Worm (Caenorhabditis elegans) whole organism, L2 larva: ENCODE data around the gene F09G2.1.

Experiments used
- C34F6.9 ChIP-seq: fragments of 150-350 bp; optimal IDR thresholded peaks from 2 replicates; lab custom pipeline; 2014; ENCODE audit warnings: missing biosample characterization, missing genetic modification characterization
- F13H6.1 ChIP-seq: sonication (generic microtip); optimal IDR thresholded peaks from 2 replicates; lab custom pipeline; 2016; ENCODE audit warnings: missing genetic modification characterization, missing compliant biosample characterization
- ZK546.5 ChIP-seq: sonication (generic microtip); optimal IDR thresholded peaks from 2 replicates; lab custom pipeline; 2017; ENCODE audit warnings: missing biosample characterization, missing genetic modification characterization
- alr-1 ChIP-seq: fragments of 150-350 bp; optimal IDR thresholded peaks from 2 replicates; lab custom pipeline; 2014; ENCODE audit warnings: missing biosample characterization, missing genetic modification characterization
- aly-2 ChIP-seq: fragments of 150-350 bp; optimal IDR thresholded peaks from 2 replicates; lab custom pipeline; 2014; ENCODE audit warnings: missing biosample characterization, missing genetic modification characterization
- blmp-1 ChIP-seq: sonication (generic microtip); optimal IDR thresholded peaks from 2 replicates; lab custom pipeline; 2017; ENCODE audit warnings: missing genetic modification characterization, mild to moderate bottlenecking, missing compliant biosample characterization, antibody characterized with exemption, moderate library complexity; ENCODE audit not compliant: insufficient read depth
- ceh-16 ChIP-seq: fragments of 150-350 bp; optimal IDR thresholded peaks from 2 replicates; lab custom pipeline; 2014; ENCODE audit warnings: missing biosample characterization, missing genetic modification characterization
- ceh-82 ChIP-seq: fragments of 150-350 bp; optimal IDR thresholded peaks from 2 replicates; lab custom pipeline; 2014; ENCODE audit warnings: missing biosample characterization, missing genetic modification characterization
- crh-2 ChIP-seq: sonication (generic microtip); optimal IDR thresholded peaks from 2 replicates; lab custom pipeline; 2017; ENCODE audit warnings: missing biosample characterization, missing genetic modification characterization
- dmd-4 ChIP-seq: sonication (generic microtip); optimal IDR thresholded peaks from 2 replicates; lab custom pipeline; 2017; ENCODE audit warnings: missing biosample characterization, missing genetic modification characterization
- egl-27 ChIP-seq: sonication (generic microtip); optimal IDR thresholded peaks from 3 replicates; lab custom pipeline; 2017; ENCODE audit warnings: missing biosample characterization, missing genetic modification reagents, missing genetic modification characterization
- elt-3 ChIP-seq: sonication (generic microtip); optimal IDR thresholded peaks from 2 replicates; lab custom pipeline; 2017; ENCODE audit warnings: missing biosample characterization, missing genetic modification characterization
- fos-1 ChIP-seq: fragments of 150-350 bp; optimal IDR thresholded peaks from 2 replicates; lab custom pipeline; 2014; ENCODE audit warnings: missing biosample characterization, missing genetic modification characterization
- gmeb-1 ChIP-seq: fragments of 150-350 bp; optimal IDR thresholded peaks from 2 replicates; lab custom pipeline; 2014; ENCODE audit warnings: missing biosample characterization, missing genetic modification characterization
- lin-13 ChIP-seq: fragments of 150-350 bp; optimal IDR thresholded peaks from 2 replicates; lab custom pipeline; 2014; ENCODE audit warnings: missing biosample characterization, missing genetic modification reagents, missing genetic modification characterization
- lin-39 ChIP-seq: fragments of 150-350 bp; optimal IDR thresholded peaks from 2 replicates; lab custom pipeline; 2014; ENCODE audit warnings: missing biosample characterization, missing genetic modification reagents, missing genetic modification characterization
- lsy-2 ChIP-seq, 2 experiments: fragments of 150-350 bp in 1 of 2; sonication (generic microtip) in 1 of 2; optimal IDR thresholded peaks; 2 replicates each; lab custom pipeline; 2014 to 2017; ENCODE audit warnings: missing biosample characterization in 2 of 2, missing genetic modification characterization in 2 of 2
- mab-5 ChIP-seq: fragments of 150-350 bp; optimal IDR thresholded peaks from 2 replicates; lab custom pipeline; 2014; ENCODE audit warnings: missing biosample characterization, missing genetic modification characterization
- mbf-1 ChIP-seq: sonication (generic microtip); optimal IDR thresholded peaks from 2 replicates; lab custom pipeline; 2017; ENCODE audit warnings: missing biosample characterization, missing genetic modification characterization
- nhr-12 ChIP-seq: fragments of 150-350 bp; optimal IDR thresholded peaks from 2 replicates; lab custom pipeline; 2014; ENCODE audit warnings: missing biosample characterization, missing genetic modification characterization
- nhr-129 ChIP-seq: fragments of 150-350 bp; optimal IDR thresholded peaks from 2 replicates; lab custom pipeline; 2014; ENCODE audit warnings: missing biosample characterization, missing genetic modification characterization
- nhr-23 ChIP-seq: fragments of 150-350 bp; optimal IDR thresholded peaks from 2 replicates; lab custom pipeline; 2014; ENCODE audit warnings: missing biosample characterization, missing genetic modification reagents, missing genetic modification characterization
- nhr-237 ChIP-seq: fragments of 150-350 bp; optimal IDR thresholded peaks from 2 replicates; lab custom pipeline; 2014; ENCODE audit warnings: missing biosample characterization, missing genetic modification characterization
- nhr-25 ChIP-seq: fragments of 150-350 bp; sonication (generic microtip); optimal IDR thresholded peaks from 3 replicates; lab custom pipeline; 2014; ENCODE audit warnings: missing biosample characterization, missing genetic modification characterization
- nhr-6 ChIP-seq: fragments of 150-350 bp; optimal IDR thresholded peaks from 2 replicates; lab custom pipeline; 2014; ENCODE audit warnings: missing biosample characterization, missing genetic modification characterization
- nhr-77 ChIP-seq: fragments of 150-350 bp; optimal IDR thresholded peaks from 2 replicates; lab custom pipeline; 2014; ENCODE audit warnings: missing biosample characterization, missing genetic modification characterization
- peb-1 ChIP-seq: fragments of 150-350 bp; optimal IDR thresholded peaks from 2 replicates; lab custom pipeline; 2014; ENCODE audit warnings: missing biosample characterization, missing genetic modification characterization
- sem-4 ChIP-seq: fragments of 150-350 bp; optimal IDR thresholded peaks from 2 replicates; lab custom pipeline; 2014; ENCODE audit warnings: missing biosample characterization, missing genetic modification reagents, missing genetic modification characterization
- sma-3 ChIP-seq: sonication (generic microtip); optimal IDR thresholded peaks from 2 replicates; lab custom pipeline; 2016; ENCODE audit warnings: missing genetic modification reagents, missing genetic modification characterization, missing compliant biosample characterization
- sma-9 ChIP-seq, 2 experiments: fragments of 150-350 bp in 1 of 2; sonication (generic microtip) in 1 of 2; optimal IDR thresholded peaks; 2 replicates each; lab custom pipeline; 2014 to 2016; ENCODE audit warnings: missing genetic modification characterization in 2 of 2, mild to moderate bottlenecking in 1 of 2, missing biosample characterization in 1 of 2, missing compliant biosample characterization in 1 of 2, missing genetic modification reagents in 1 of 2, moderate library complexity in 1 of 2
- snpc-4 ChIP-seq: fragments of 150-350 bp; optimal IDR thresholded peaks from 2 replicates; lab custom pipeline; 2014; ENCODE audit warnings: missing biosample characterization, missing genetic modification characterization
- unc-62 ChIP-seq: fragments of 150-350 bp; optimal IDR thresholded peaks from 2 replicates; lab custom pipeline; 2014; ENCODE audit warnings: missing biosample characterization, missing genetic modification reagents, missing genetic modification characterization
- zag-1 ChIP-seq: fragments of 150-350 bp; optimal IDR thresholded peaks from 2 replicates; lab custom pipeline; 2014; ENCODE audit warnings: missing biosample characterization, missing genetic modification characterization
- ztf-1 ChIP-seq: fragments of 200-800 bp; sonication (Bioruptor generic); conservative IDR thresholded peaks from 2 replicates; pipeline ENCODE4 v1.3.6; 2022; ENCODE audit warnings: missing genetic modification characterization, missing compliant biosample characterization
- ztf-4 ChIP-seq: fragments of 150-350 bp; optimal IDR thresholded peaks from 2 replicates; lab custom pipeline; 2014; ENCODE audit warnings: missing biosample characterization, missing genetic modification characterization

Gene F09G2.1

DNA sequence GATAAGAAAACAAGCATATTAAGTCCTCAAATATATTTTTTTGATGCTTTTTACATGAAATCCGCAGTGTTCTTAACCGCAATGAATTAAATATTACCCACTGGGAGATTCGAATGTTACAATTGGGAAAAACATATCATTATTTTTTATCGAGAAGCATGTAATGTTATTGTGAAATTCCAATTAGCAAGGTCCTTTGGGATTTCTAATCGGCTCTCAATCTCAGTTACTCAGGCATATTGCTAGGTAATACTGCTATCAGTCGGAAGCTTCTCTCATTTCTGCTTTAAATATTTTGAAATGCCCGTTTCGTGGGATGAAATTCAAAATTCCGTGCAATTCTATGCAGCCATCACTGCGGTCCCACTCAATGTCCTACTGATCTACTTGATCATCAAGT lies 40.6 kb upstream of the F09G2.1 start, which contains the start of gene str-204:
Gene str-204, plus strand, starts transcription at position 301 of the 400 bp plus-strand sequence.
- TF ChIP-seq aly-2 (tag; lab: Kevin White, UChicago) (no peak), alr-1 (tag; lab: Kevin White, UChicago) (no peak), lin-39 (tag; lab: Kevin White, UChicago) (no peak), ztf-1 (GFP tag; lab: Robert Waterston, UW) (no peak), unc-62 (no peak), egl-27 (tag; lab: Kevin White, UChicago) (no peak), sma-9 (GFP tag; optimal IDR thresholded peaks at IDR 0.05; lab: Kevin White, UChicago) (no peak), sma-9 (tag; optimal IDR thresholded peaks at IDR 0.05; lab: Kevin White, UChicago) (no peak), sma-3 (GFP tag; lab: Kevin White, UChicago) (no peak), dmd-4 (tag; lab: Kevin White, UChicago) (no peak), nhr-25 (no peak), F13H6.1 (no peak), nhr-77 (tag; lab: Kevin White, UChicago) (no peak), ceh-82 (tag; lab: Kevin White, UChicago) (no peak), lsy-2 (tag; optimal IDR thresholded peaks at IDR 0.05; lab: Kevin White, UChicago) (no peak), gmeb-1 (tag; lab: Kevin White, UChicago) (no peak), ZK546.5 (no peak), elt-3 (tag; lab: Kevin White, UChicago) (no peak), ztf-4 (tag; lab: Kevin White, UChicago) (no peak), blmp-1 (no peak)

ce11 chrV:7163477-7164114 lies 36.4 kb upstream of the F09G2.1 start, which contains the start of gene ugt-41:
TSS of gene ugt-41 (minus strand) at chrV:7163595.
- TF ChIP-seq sma-3 (GFP tag; lab: Kevin White, UChicago) (peak; percentile 3), peb-1 (tag; lab: Kevin White, UChicago) (no peak), sma-9 (GFP tag; optimal IDR thresholded peaks at IDR 0.05; lab: Kevin White, UChicago) (peak; percentile 34), sma-9 (tag; optimal IDR thresholded peaks at IDR 0.05; lab: Kevin White, UChicago) (no peak)

ce11 chrV:7164210-7164609 lies 35.8 kb upstream of the F09G2.1 start, which contains the start of gene srh-83:
TSS of gene srh-83 (plus strand) at chrV:7164510.
- TF ChIP-seq mbf-1 (tag; lab: Kevin White, UChicago) (no peak), nhr-237 (tag; lab: Kevin White, UChicago) (no peak), crh-2 (tag; lab: Kevin White, UChicago) (no peak), ztf-1 (GFP tag; lab: Robert Waterston, UW) (no peak), snpc-4 (no peak)
- TF ChIP-seq, all 48 proteins: peak for 0

DNA sequence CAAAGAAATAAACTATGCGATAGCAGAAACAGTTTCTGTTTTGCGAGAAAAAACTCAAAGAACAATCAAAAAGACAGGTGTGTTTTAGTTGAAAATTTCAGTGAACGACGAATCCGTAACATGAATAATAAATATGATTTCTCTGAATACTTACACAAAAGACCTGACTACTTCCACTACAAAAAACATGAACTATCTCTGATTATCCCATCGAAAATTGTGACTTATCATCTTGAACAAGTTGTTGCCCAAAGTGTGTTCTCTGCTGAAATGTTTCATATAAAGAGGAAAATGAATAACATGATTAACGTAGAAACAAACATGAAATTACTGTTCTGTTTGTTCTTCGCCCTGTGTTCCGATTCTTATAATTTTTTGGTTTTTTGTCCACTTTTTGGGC lies 33.3 kb upstream of the F09G2.1 start, which contains the start of gene ugt-36:
Gene ugt-36, plus strand, starts transcription at position 301 of the 400 bp plus-strand sequence.
- TF ChIP-seq sem-4 (tag; lab: Kevin White, UChicago) (no peak), gmeb-1 (tag; lab: Kevin White, UChicago) (no peak), blmp-1 (no peak), mab-5 (tag; lab: Kevin White, UChicago) (no peak), F13H6.1 (no peak), egl-27 (tag; lab: Kevin White, UChicago) (no peak), ceh-16 (tag; lab: Kevin White, UChicago) (no peak), nhr-12 (no peak), sma-9 (GFP tag; optimal IDR thresholded peaks at IDR 0.05; lab: Kevin White, UChicago) (no peak), sma-9 (tag; optimal IDR thresholded peaks at IDR 0.05; lab: Kevin White, UChicago) (no peak), nhr-23 (tag; lab: Kevin White, UChicago) (no peak)

DNA sequence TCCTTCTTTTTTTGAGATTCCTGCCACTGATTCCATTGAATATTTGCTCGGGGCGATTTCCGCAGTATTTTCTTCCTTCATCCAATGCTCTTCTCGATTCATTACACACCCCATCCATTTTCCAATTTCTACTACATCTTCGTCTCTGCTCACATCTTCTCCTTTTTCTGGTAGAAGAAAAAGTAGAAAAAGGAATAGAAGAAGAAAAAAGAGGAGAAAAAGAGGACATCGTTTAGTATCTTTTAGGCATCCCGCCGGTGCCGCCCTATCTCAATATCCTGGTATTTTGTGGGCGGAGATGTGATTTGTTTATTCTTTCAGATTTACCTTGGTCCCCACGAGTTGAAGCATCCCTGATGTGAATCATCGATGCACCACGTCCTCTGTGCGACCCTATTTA lies 24.8 kb upstream of the F09G2.1 start, which contains the start of gene lgc-39:
Gene lgc-39, plus strand, starts transcription at position 301 of the 400 bp plus-strand sequence.
- TF ChIP-seq fos-1 (tag; lab: Kevin White, UChicago) (no peak), C34F6.9 (no peak), blmp-1 (no peak), nhr-237 (tag; lab: Kevin White, UChicago) (no peak), nhr-6 (tag; lab: Kevin White, UChicago) (no peak), ceh-82 (tag; lab: Kevin White, UChicago) (no peak), nhr-12 (no peak), nhr-25 (no peak), nhr-129 (tag; lab: Kevin White, UChicago) (no peak), zag-1 (no peak), peb-1 (tag; lab: Kevin White, UChicago) (no peak), dmd-4 (tag; lab: Kevin White, UChicago) (no peak), sma-9 (GFP tag; optimal IDR thresholded peaks at IDR 0.05; lab: Kevin White, UChicago) (no peak), sma-9 (tag; optimal IDR thresholded peaks at IDR 0.05; lab: Kevin White, UChicago) (no peak), elt-3 (tag; lab: Kevin White, UChicago) (no peak), F13H6.1 (no peak), lin-13 (GFP tag; lab: Kevin White, UChicago) (no peak), ZK546.5 (no peak)
- TF ChIP-seq, all 48 proteins: peak for 0
